Worm (Caenorhabditis elegans) whole organism, early embryonic: ENCODE results near the gene T10G3.4.

Source experiments
- B0310.2 ChIP-seq: sonication (generic microtip); optimal IDR thresholded peaks from 2 replicates; lab custom pipeline; 2016; ENCODE audit warnings: mild to moderate bottlenecking, missing genetic modification characterization, missing compliant biosample characterization
- aly-1 ChIP-seq: sonication (generic microtip); optimal IDR thresholded peaks from 2 replicates; lab custom pipeline; 2016; ENCODE audit warnings: missing genetic modification characterization, missing compliant biosample characterization
- ama-1 ChIP-seq: fragments of 150-350 bp; optimal IDR thresholded peaks from 2 replicates; lab custom pipeline; 2014
- ceh-13 ChIP-seq: fragments of 200-800 bp; sonication (Bioruptor generic); optimal IDR thresholded peaks from 2 replicates; lab custom pipeline; 2018; ENCODE audit warnings: mild to moderate bottlenecking, missing genetic modification characterization, missing compliant biosample characterization
- ceh-36 ChIP-seq: sonication (generic microtip); optimal IDR thresholded peaks from 2 replicates; lab custom pipeline; 2016; ENCODE audit warnings: missing genetic modification characterization, inconsistent platforms, missing compliant biosample characterization
- ets-7 ChIP-seq: sonication (generic microtip); optimal IDR thresholded peaks from 2 replicates; lab custom pipeline; 2016; ENCODE audit warnings: missing genotype, missing genetic modification characterization, missing compliant biosample characterization
- flt-1 ChIP-seq: fragments of 200-800 bp; sonication (Bioruptor generic); IDR thresholded peaks from 2 replicates; pipeline ENCODE4 v1.3.6; 2022; ENCODE audit warnings: missing genetic modification characterization, missing compliant biosample characterization
- hmbx-1 ChIP-seq: sonication (generic microtip); optimal IDR thresholded peaks from 2 replicates; lab custom pipeline; 2016; ENCODE audit warnings: mild to moderate bottlenecking, missing genetic modification characterization, missing compliant biosample characterization
- pes-1 ChIP-seq: fragments of 200-800 bp; sonication (Bioruptor generic); IDR thresholded peaks from 2 replicates; pipeline ENCODE4 v1.3.6; 2022; ENCODE audit warnings: missing genetic modification reagents, missing genetic modification characterization, missing compliant biosample characterization
- scrt-1 ChIP-seq: fragments of 200-800 bp; sonication (Bioruptor generic); IDR thresholded peaks from 2 replicates; pipeline ENCODE4 v1.3.6; 2022; ENCODE audit warnings: missing genetic modification characterization, missing compliant biosample characterization
- sea-1 ChIP-seq: fragments of 200-800 bp; sonication (Bioruptor generic); conservative IDR thresholded peaks from 2 replicates; pipeline ENCODE4 v1.3.6; 2022; ENCODE audit warnings: missing genetic modification characterization, missing compliant biosample characterization
- tbx-11 ChIP-seq: fragments of 200-800 bp; sonication (Bioruptor generic); IDR thresholded peaks from 2 replicates; pipeline ENCODE4 v1.3.6; 2022; ENCODE audit warnings: missing genetic modification characterization, missing compliant biosample characterization

ce11 chrV:13523194-13523593 is 39.0 kb upstream of the T10G3.4 start, which contains the start of gene R11G10.3:
- TF ChIP-seq tbx-11 (GFP tag; lab: Robert Waterston, UW) (no peak), hmbx-1 (tag; lab: Kevin White, UChicago) (no peak), ceh-13 (GFP tag; lab: Kevin White, UChicago) (no peak), sea-1 (GFP tag; lab: Robert Waterston, UW) (no peak), ama-1 (lab: Kevin White, UChicago) (no peak), aly-1 (tag; lab: Kevin White, UChicago) (no peak), flt-1 (GFP tag; lab: Robert Waterston, UW) (no peak), ets-7 (tag; lab: Kevin White, UChicago) (no peak), pes-1 (no peak), scrt-1 (GFP tag; lab: Robert Waterston, UW) (no peak), ceh-36 (tag; lab: Kevin White, UChicago) (no peak), B0310.2 (no peak)
